Fruit fly (Drosophila melanogaster): ENCODE results near the gene OXA1L.

Gene OXA1L

dm6 chr3L:10899087-10899511 is 12.8 kb upstream of the OXA1L start, which contains the start of gene Aps (continued):
- no peak for TF ChIP-seq Mes4 (GFP tag; optimal IDR thresholded peaks at IDR 0.05)
- no peak for TF ChIP-seq Trl (optimal IDR thresholded peaks at IDR 0.05)
- TF ChIP-seq Trl (GFP tag; optimal IDR thresholded peaks at IDR 0.05) = no peak
- no peak; the same call in 1 of the 2 replicates for TF ChIP-seq ttk (GFP tag; IDR thresholded peaks at IDR 0.05)
- peak; percentile 28; the same call in 1 of the 2 replicates for TF ChIP-seq ssp (GFP tag; IDR thresholded peaks at IDR 0.05)
- TF ChIP-seq twi (tag; optimal IDR thresholded peaks at IDR 0.05) = peak; percentile 21
- TF ChIP-seq CG10462 (GFP tag; optimal IDR thresholded peaks at IDR 0.05) = no peak
- no peak for TF ChIP-seq CG7556 (GFP tag; optimal IDR thresholded peaks at IDR 0.05)
- TF ChIP-seq B-H1 (GFP tag; IDR thresholded peaks at IDR 0.05) = no peak
- TF ChIP-seq otp (GFP tag; IDR thresholded peaks at IDR 0.05) = peak; percentile 15; the same call in 1 of the 3 replicates
- TF ChIP-seq NFAT (GFP tag; IDR thresholded peaks at IDR 0.05) = peak; percentile 89
- TF ChIP-seq CG3838 (GFP tag; optimal IDR thresholded peaks at IDR 0.05) = no peak
- no peak for TF ChIP-seq CG42726 (GFP tag; IDR thresholded peaks at IDR 0.05; ENCODE audit: partially characterized antibody)
- TF ChIP-seq CG30431 (GFP tag; optimal IDR thresholded peaks at IDR 0.05) = peak; percentile 16
- TF ChIP-seq CG34224 (GFP tag; IDR thresholded peaks at IDR 0.05; ENCODE audit: partially characterized antibody) = no peak
- TF ChIP-seq Stat92E (GFP tag; optimal IDR thresholded peaks at IDR 0.05) = peak in 1 of 3 experiments; percentile 63
- no peak for TF ChIP-seq HLHmδ (GFP tag; optimal IDR thresholded peaks at IDR 0.05)
- TF ChIP-seq CG10565 (GFP tag; optimal IDR thresholded peaks at IDR 0.05) = no peak
- peak; percentile 52 for TF ChIP-seq CG3847 (GFP tag; IDR thresholded peaks at IDR 0.05)
- TF ChIP-seq CG2202 (tag; optimal IDR thresholded peaks at IDR 0.05) = no peak
- no peak for TF ChIP-seq CG8765 (GFP tag; IDR thresholded peaks at IDR 0.05)
- no peak for TF ChIP-seq hb (GFP tag; IDR thresholded peaks at IDR 0.05; ENCODE audit: partially characterized antibody)
- peak; percentile 31 for TF ChIP-seq ems (GFP tag; optimal IDR thresholded peaks at IDR 0.05)
- no peak for TF ChIP-seq CG3726 (GFP tag; IDR thresholded peaks at IDR 0.05)
- no peak for TF ChIP-seq Spps (tag; optimal IDR thresholded peaks at IDR 0.05)
- TF ChIP-seq Camta (GFP tag; optimal IDR thresholded peaks at IDR 0.05) = peak; percentile 24
- TF ChIP-seq Lim3 (GFP tag; IDR thresholded peaks at IDR 0.05) = no peak
- no peak for TF ChIP-seq CG7271 (tag; optimal IDR thresholded peaks at IDR 0.05)
- TF ChIP-seq NC2α (GFP tag; optimal IDR thresholded peaks at IDR 0.05) = no peak
- peak; percentile 53; the same call in 1 of the 3 replicates for TF ChIP-seq knrl (GFP tag; IDR thresholded peaks at IDR 0.05; ENCODE audit: partially characterized antibody)
- peak; percentile 49 for TF ChIP-seq Sox102F (GFP tag; optimal IDR thresholded peaks at IDR 0.05)
- TF ChIP-seq seq (GFP tag; IDR thresholded peaks at IDR 0.05) = no peak
- peak in 1 of 2 experiments; percentile 2 for TF ChIP-seq insv (GFP tag; optimal IDR thresholded peaks at IDR 0.05)
- TF ChIP-seq CG4730 (GFP tag; IDR thresholded peaks at IDR 0.05) = peak; percentile 53
- no peak for TF ChIP-seq CG8281 (tag; optimal IDR thresholded peaks at IDR 0.05)
- peak; percentile 15 for TF ChIP-seq jumu (GFP tag; optimal IDR thresholded peaks at IDR 0.05)
- TF ChIP-seq bcd (GFP tag; optimal IDR thresholded peaks at IDR 0.05) = peak; percentile 35
- TF ChIP-seq bbx (GFP tag; IDR thresholded peaks at IDR 0.05; ENCODE audit: partially characterized antibody) = no peak
- peak in 1 of 2 experiments; percentile 21 for TF ChIP-seq bsh (GFP tag; optimal IDR thresholded peaks at IDR 0.05)
- TF ChIP-seq CG33557 (GFP tag; optimal IDR thresholded peaks at IDR 0.05) = peak; percentile 2
- peak; percentile 12; the same call in 1 of the 2 replicates for TF ChIP-seq Atf6 (GFP tag; IDR thresholded peaks at IDR 0.05)
- no peak for TF ChIP-seq repo (GFP tag; optimal IDR thresholded peaks at IDR 0.05)
- TF ChIP-seq CG34422 (GFP tag; IDR thresholded peaks at IDR 0.05) = peak; percentile 16; the same call in 1 of the 3 replicates
- TF ChIP-seq CG16815 (GFP tag; optimal IDR thresholded peaks at IDR 0.05) = peak; percentile 15
- peak; percentile 25 for TF ChIP-seq CG3407 (GFP tag; optimal IDR thresholded peaks at IDR 0.05)
- no peak for TF ChIP-seq CG31365 (tag; optimal IDR thresholded peaks at IDR 0.05)
- no peak for TF ChIP-seq luna (GFP tag; optimal IDR thresholded peaks at IDR 0.05)
- peak; percentile 88 for TF ChIP-seq psq (GFP tag; optimal IDR thresholded peaks at IDR 0.05)
- no peak for TF ChIP-seq hbn (GFP tag; IDR thresholded peaks at IDR 0.05; ENCODE audit: partially characterized antibody)
- no peak for TF ChIP-seq nerfin-2 (GFP tag; IDR thresholded peaks at IDR 0.05; ENCODE audit: partially characterized antibody)
- TF ChIP-seq CG11695 (GFP tag; IDR thresholded peaks at IDR 0.05) = no peak
